Worm (Caenorhabditis elegans) whole organism, L3 larva: Measurements from ENCODE around the gene F33E11.3.

Experiments used
- R02D3.7 ChIP-seq: fragments of 150-350 bp; optimal IDR thresholded peaks from 2 replicates; lab custom pipeline; 2014; ENCODE audit warnings: missing biosample characterization, missing genetic modification characterization
- ZK546.5 ChIP-seq: sonication (generic microtip); optimal IDR thresholded peaks from 2 replicates; lab custom pipeline; 2017; ENCODE audit warnings: missing biosample characterization, missing genetic modification characterization
- aly-2 ChIP-seq: fragments of 150-350 bp; optimal IDR thresholded peaks from 2 replicates; lab custom pipeline; 2014; ENCODE audit warnings: missing biosample characterization, missing genetic modification characterization
- ama-1 ChIP-seq: fragments of 150-350 bp; optimal IDR thresholded peaks from 2 replicates; lab custom pipeline; 2018
- ceh-16 ChIP-seq: sonication (generic microtip); optimal IDR thresholded peaks from 2 replicates; lab custom pipeline; 2017; ENCODE audit warnings: missing biosample characterization, missing genetic modification characterization
- ceh-28 ChIP-seq: fragments of 150-350 bp; optimal IDR thresholded peaks from 2 replicates; lab custom pipeline; 2014; ENCODE audit warnings: missing biosample characterization, missing genetic modification reagents, missing genetic modification characterization
- ceh-82 ChIP-seq: fragments of 150-350 bp; optimal IDR thresholded peaks from 2 replicates; lab custom pipeline; 2014; ENCODE audit warnings: missing biosample characterization, missing genetic modification characterization
- ceh-9 ChIP-seq: sonication (generic microtip); optimal IDR thresholded peaks from 2 replicates; lab custom pipeline; 2018; ENCODE audit warnings: missing biosample characterization, missing genetic modification characterization
- daf-12 ChIP-seq: fragments of 150-350 bp; optimal IDR thresholded peaks from 2 replicates; lab custom pipeline; 2014; ENCODE audit warnings: missing biosample characterization, missing genetic modification reagents, missing genetic modification characterization
- egl-27 ChIP-seq: sonication (generic microtip); optimal IDR thresholded peaks from 4 replicates; lab custom pipeline; 2017; ENCODE audit warnings: missing biosample characterization, missing genetic modification reagents, missing genetic modification characterization
- egl-5 ChIP-seq: fragments of 150-350 bp; optimal IDR thresholded peaks from 2 replicates; lab custom pipeline; 2017; ENCODE audit warnings: missing biosample characterization, missing genetic modification reagents, missing genetic modification characterization, inconsistent platforms
- elt-1 ChIP-seq: fragments of 150-350 bp; optimal IDR thresholded peaks from 2 replicates; lab custom pipeline; 2014; ENCODE audit warnings: missing biosample characterization, missing genetic modification characterization
- elt-3 ChIP-seq, 3 experiments: fragments of 150-350 bp in 1 of 3; sonication (generic microtip) in 2 of 3; optimal IDR thresholded peaks; 2 replicates in 2 of 3; 4 replicates in 1 of 3; lab custom pipeline; 2014 to 2017; ENCODE audit warnings: missing biosample characterization in 3 of 3, missing genetic modification characterization in 3 of 3
- eor-1 ChIP-seq, 2 experiments: fragments of 150-350 bp; optimal IDR thresholded peaks; 2 replicates each; lab custom pipeline; 2014 to 2018; ENCODE audit warnings: missing biosample characterization in 2 of 2, missing genetic modification characterization in 2 of 2
- fkh-10 ChIP-seq: sonication (generic microtip); optimal IDR thresholded peaks from 2 replicates; lab custom pipeline; 2017; ENCODE audit warnings: missing biosample characterization, missing genetic modification reagents, missing genetic modification characterization
- fkh-2 ChIP-seq: fragments of 150-350 bp; optimal IDR thresholded peaks from 2 replicates; lab custom pipeline; 2014; ENCODE audit warnings: missing biosample characterization, missing genetic modification reagents, missing genetic modification characterization
- fos-1 ChIP-seq: fragments of 150-350 bp; optimal IDR thresholded peaks from 2 replicates; lab custom pipeline; 2014; ENCODE audit warnings: missing biosample characterization, missing genetic modification characterization
- hmg-11 ChIP-seq: sonication (generic microtip); optimal IDR thresholded peaks from 2 replicates; lab custom pipeline; 2016; ENCODE audit warnings: missing genetic modification characterization, missing compliant biosample characterization
- jun-1 ChIP-seq: fragments of 150-350 bp; optimal IDR thresholded peaks from 2 replicates; lab custom pipeline; 2014; ENCODE audit warnings: missing biosample characterization, missing genetic modification reagents, missing genetic modification characterization
- lin-15B ChIP-seq: fragments of 150-350 bp; optimal IDR thresholded peaks from 2 replicates; lab custom pipeline; 2014; ENCODE audit warnings: missing biosample characterization, missing genetic modification characterization
- lin-39 ChIP-seq: fragments of 150-350 bp; optimal IDR thresholded peaks from 2 replicates; lab custom pipeline; 2018; ENCODE audit warnings: missing biosample characterization, missing genetic modification reagents, missing genetic modification characterization
- mml-1 ChIP-seq: fragments of 150-350 bp; sonication (generic microtip); optimal IDR thresholded peaks from 3 replicates; lab custom pipeline; 2014; ENCODE audit warnings: missing biosample characterization, missing genetic modification characterization
- nfya-1 ChIP-seq: sonication (generic microtip); optimal IDR thresholded peaks from 2 replicates; lab custom pipeline; 2017; ENCODE audit warnings: missing genetic modification characterization, mild to moderate bottlenecking, missing compliant biosample characterization, antibody characterized with exemption, moderate library complexity; ENCODE audit not compliant: insufficient read depth
- nhr-11 ChIP-seq: fragments of 150-350 bp; optimal IDR thresholded peaks from 2 replicates; lab custom pipeline; 2014; ENCODE audit warnings: missing biosample characterization, missing genetic modification characterization
- nhr-12 ChIP-seq: fragments of 150-350 bp; optimal IDR thresholded peaks from 2 replicates; lab custom pipeline; 2014; ENCODE audit warnings: missing biosample characterization, missing genetic modification characterization
- nhr-237 ChIP-seq: fragments of 150-350 bp; optimal IDR thresholded peaks from 2 replicates; lab custom pipeline; 2014; ENCODE audit warnings: missing biosample characterization, missing genetic modification characterization
- nhr-25 ChIP-seq: sonication (generic microtip); optimal IDR thresholded peaks from 2 replicates; lab custom pipeline; 2017; ENCODE audit warnings: missing biosample characterization, missing genetic modification characterization
- nhr-76 ChIP-seq: fragments of 150-350 bp; sonication (generic microtip); optimal IDR thresholded peaks from 5 replicates; lab custom pipeline; 2014; ENCODE audit warnings: missing biosample characterization, missing genetic modification characterization
- pha-4 ChIP-seq: fragments of 150-350 bp; optimal IDR thresholded peaks from 2 replicates; lab custom pipeline; 2014; ENCODE audit warnings: missing biosample characterization, missing genetic modification reagents, missing genetic modification characterization
- pqm-1 ChIP-seq: fragments of 150-350 bp; optimal IDR thresholded peaks from 2 replicates; lab custom pipeline; 2017; ENCODE audit warnings: missing biosample characterization, missing genetic modification characterization, inconsistent platforms
- snpc-4 ChIP-seq: fragments of 150-350 bp; optimal IDR thresholded peaks from 2 replicates; lab custom pipeline; 2014; ENCODE audit warnings: missing biosample characterization, missing genetic modification characterization
- tbx-2 ChIP-seq: sonication (generic microtip); optimal IDR thresholded peaks from 2 replicates; lab custom pipeline; 2016; ENCODE audit warnings: mild to moderate bottlenecking, missing genetic modification characterization, missing compliant biosample characterization
- unc-39 ChIP-seq: sonication (generic microtip); optimal IDR thresholded peaks from 4 replicates; lab custom pipeline; 2017; ENCODE audit warnings: missing biosample characterization, missing genetic modification characterization
- unc-62 ChIP-seq: fragments of 150-350 bp; sonication (generic microtip); optimal IDR thresholded peaks from 4 replicates; lab custom pipeline; 2014; ENCODE audit warnings: missing biosample characterization, missing genetic modification reagents, missing genetic modification characterization
- ztf-11 ChIP-seq: fragments of 150-350 bp; optimal IDR thresholded peaks from 2 replicates; lab custom pipeline; 2014; ENCODE audit warnings: missing biosample characterization, missing genetic modification characterization
- ztf-4 ChIP-seq: fragments of 150-350 bp; optimal IDR thresholded peaks from 2 replicates; lab custom pipeline; 2014; ENCODE audit warnings: missing biosample characterization, missing genetic modification characterization

F33E11.3 gene

ce11 chrV:298395-298794 lies 6.1 kb downstream of the F33E11.3 start:
- TF ChIP-seq nhr-12 (no peak), egl-5 (tag; lab: Kevin White, UChicago) (no peak), lin-15B (tag; lab: Kevin White, UChicago) (no peak), hmg-11 (tag; lab: Kevin White, UChicago) (no peak), ama-1 (lab: Kevin White, UChicago) (no peak), nhr-237 (tag; lab: Kevin White, UChicago) (no peak), ceh-9 (no peak), tbx-2 (tag; lab: Kevin White, UChicago) (no peak), nhr-76 (no peak), nhr-11 (tag; lab: Kevin White, UChicago) (no peak), mml-1 (tag; lab: Kevin White, UChicago) (no peak), daf-12 (no peak), nfya-1 (tag; lab: Kevin White, UChicago) (no peak), fkh-2 (tag; lab: Kevin White, UChicago) (no peak), elt-1 (tag; lab: Kevin White, UChicago) (no peak), R02D3.7 (tag; lab: Kevin White, UChicago) (no peak)

ce11 chrV:297424-297991 lies 7.0 kb downstream of the F33E11.3 start, which contains the start of gene F33E11.2:
TSS of gene F33E11.2 (plus strand) at chrV:297947.
- no peak for TF ChIP-seq R02D3.7 (tag; lab: Kevin White, UChicago)
- no peak for TF ChIP-seq ceh-28 (tag; lab: Kevin White, UChicago)
- no peak for TF ChIP-seq ama-1 (lab: Kevin White, UChicago)
- TF ChIP-seq fkh-10 (GFP tag; lab: Kevin White, UChicago) = no peak
- TF ChIP-seq nhr-11 (tag; lab: Kevin White, UChicago) = no peak

ce11 chrV:295802-296201 lies 8.7 kb downstream of the F33E11.3 start:
- TF ChIP-seq daf-12 (no peak), snpc-4 (tag; lab: Kevin White, UChicago) (no peak)

- TF ChIP-seq nfya-1 (tag; lab: Kevin White, UChicago) = peak; percentile 89
- TF ChIP-seq R02D3.7 (tag; lab: Kevin White, UChicago) = no peak
These were observed 19.2 kb downstream of the F33E11.3 start for ce11 chrV:285298-285697.

- TF ChIP-seq ama-1 (lab: Kevin White, UChicago) (no peak), ceh-82 (tag; lab: Kevin White, UChicago) (no peak), pha-4 (tag; lab: Kevin White, UChicago) (no peak), jun-1 (tag; lab: Kevin White, UChicago) (no peak), eor-1 (tag; optimal IDR thresholded peaks at IDR 0.05; lab: Kevin White, UChicago) (no peak), ceh-9 (no peak), fos-1 (tag; lab: Kevin White, UChicago) (no peak)
- TF ChIP-seq, all 47 proteins: peak for 0
These were observed 19.7 kb downstream of the F33E11.3 start for ce11 chrV:284808-285207.

ce11 chrV:283953-284352 lies 20.6 kb downstream of the F33E11.3 start:
- TF ChIP-seq elt-3 (tag; optimal IDR thresholded peaks at IDR 0.05; lab: Kevin White, UChicago) (no peak), ztf-4 (tag; lab: Kevin White, UChicago) (no peak), ceh-16 (tag; lab: Kevin White, UChicago) (no peak), nhr-76 (no peak), egl-27 (tag; lab: Kevin White, UChicago) (no peak), hmg-11 (tag; lab: Kevin White, UChicago) (no peak), ceh-28 (tag; lab: Kevin White, UChicago) (no peak), aly-2 (tag; lab: Kevin White, UChicago) (no peak), ztf-11 (tag; lab: Kevin White, UChicago) (no peak), nhr-25 (tag; lab: Kevin White, UChicago) (no peak), ama-1 (lab: Kevin White, UChicago) (no peak), unc-62 (GFP tag; lab: Kevin White, UChicago) (no peak), lin-15B (tag; lab: Kevin White, UChicago) (no peak), unc-39 (no peak), ZK546.5 (tag; lab: Kevin White, UChicago) (no peak), mml-1 (tag; lab: Kevin White, UChicago) (no peak), snpc-4 (tag; lab: Kevin White, UChicago) (no peak), pqm-1 (tag; lab: Kevin White, UChicago) (no peak), lin-39 (no peak)
